Fruit fly (Drosophila melanogaster) whole organism, prepupa: ENCODE data around the gene sd.

ENCODE experiments used
- CG10631 ChIP-seq: fragments of 200-800 bp; sonication (Bioruptor generic); optimal IDR thresholded peaks from 2 replicates; lab custom pipeline; 2016; ENCODE audit warnings: missing biosample characterization, missing genetic modification characterization
- CG10669 ChIP-seq: fragments of 200-800 bp; sonication (Bioruptor generic); optimal IDR thresholded peaks from 3 replicates; lab custom pipeline; 2018; ENCODE audit warnings: missing biosample characterization, mild to moderate bottlenecking, missing genetic modification characterization, moderate library complexity
- CG11294 ChIP-seq: fragments of 200-800 bp; sonication (Bioruptor generic); IDR thresholded peaks from 2 replicates; pipeline ENCODE4 v1.3.6; 2022; ENCODE audit warnings: missing biosample characterization, missing genetic modification characterization
- CG11762 ChIP-seq: fragments of 200-800 bp; sonication (Bioruptor generic); optimal IDR thresholded peaks from 3 replicates; lab custom pipeline; 2016; ENCODE audit warnings: missing biosample characterization, missing genetic modification characterization; ENCODE audit not compliant: insufficient read depth
- CG11902 ChIP-seq: fragments of 200-800 bp; sonication (Bioruptor generic); optimal IDR thresholded peaks from 3 replicates; lab custom pipeline; 2016; ENCODE audit warnings: missing biosample characterization, missing genetic modification characterization
- CG15336 ChIP-seq: fragments of 200-800 bp; sonication (Bioruptor generic); IDR thresholded peaks from 2 replicates; pipeline ENCODE4 v1.3.6; 2022; ENCODE audit warnings: missing biosample characterization, missing genetic modification characterization
- CG3032 ChIP-seq: fragments of 200-800 bp; optimal IDR thresholded peaks from 2 replicates; lab custom pipeline; 2019; ENCODE audit warnings: missing biosample characterization, mild to moderate bottlenecking, missing genetic modification characterization, moderate library complexity
- CG34406 ChIP-seq: fragments of 200-800 bp; sonication (Bioruptor generic); optimal IDR thresholded peaks from 3 replicates; lab custom pipeline; 2016; ENCODE audit warnings: missing biosample characterization, missing genetic modification characterization
- CG4318 ChIP-seq: fragments of 200-800 bp; sonication (Bioruptor generic); optimal IDR thresholded peaks from 3 replicates; lab custom pipeline; 2017; ENCODE audit warnings: missing biosample characterization, mild to moderate bottlenecking, missing genetic modification characterization
- CG6276 ChIP-seq: fragments of 200-800 bp; sonication (Bioruptor generic); optimal IDR thresholded peaks from 2 replicates; lab custom pipeline; 2017; ENCODE audit warnings: missing biosample characterization, mild to moderate bottlenecking, missing genetic modification characterization
- CG6792 ChIP-seq: fragments of 200-800 bp; sonication (Bioruptor generic); optimal IDR thresholded peaks from 3 replicates; lab custom pipeline; 2016; ENCODE audit warnings: missing biosample characterization, missing genetic modification characterization
- CG6808 ChIP-seq: fragments of 200-800 bp; sonication (Bioruptor generic); optimal IDR thresholded peaks from 3 replicates; lab custom pipeline; 2017; ENCODE audit warnings: missing biosample characterization, missing genetic modification characterization, mild to moderate bottlenecking, moderate library complexity, missing genetic modification reagents
- CG6854 ChIP-seq: fragments of 200-800 bp; sonication (Bioruptor generic); optimal IDR thresholded peaks from 2 replicates; lab custom pipeline; 2017; ENCODE audit warnings: missing biosample characterization, mild to moderate bottlenecking, missing genetic modification characterization
- CG8319 ChIP-seq: fragments of 200-800 bp; sonication (Bioruptor generic); optimal IDR thresholded peaks from 3 replicates; lab custom pipeline; 2016; ENCODE audit warnings: missing biosample characterization, missing genetic modification characterization
- CG8632 ChIP-seq: fragments of 200-800 bp; sonication (Bioruptor generic); optimal IDR thresholded peaks from 3 replicates; lab custom pipeline; 2016; ENCODE audit warnings: missing biosample characterization, missing genetic modification characterization
- CG9139 ChIP-seq: fragments of 200-800 bp; sonication (Bioruptor generic); optimal IDR thresholded peaks from 3 replicates; lab custom pipeline; 2017; ENCODE audit warnings: missing biosample characterization, mild to moderate bottlenecking, missing genetic modification characterization
- Eip75B ChIP-seq: fragments of 200-800 bp; sonication (Bioruptor generic); optimal IDR thresholded peaks from 3 replicates; lab custom pipeline; 2016; ENCODE audit warnings: missing biosample characterization, missing genetic modification characterization
- Eip78C ChIP-seq: fragments of 200-800 bp; sonication (Bioruptor generic); peaks from one replicate; lab custom pipeline; 2016; ENCODE audit warnings: missing biosample characterization, missing genetic modification characterization
- Eip93F ChIP-seq: fragments of 200-800 bp; sonication (Bioruptor generic); optimal IDR thresholded peaks from 2 replicates; lab custom pipeline; 2016; ENCODE audit warnings: missing biosample characterization, mild to moderate bottlenecking, missing genetic modification characterization
- Ets21C ChIP-seq: fragments of 200-800 bp; sonication (Bioruptor generic); optimal IDR thresholded peaks from 3 replicates; lab custom pipeline; 2016; ENCODE audit warnings: missing biosample characterization, missing genetic modification characterization
- Ets96B ChIP-seq: fragments of 200-800 bp; optimal IDR thresholded peaks from 2 replicates; lab custom pipeline; 2019; ENCODE audit warnings: missing biosample characterization, mild to moderate bottlenecking, missing genetic modification characterization, moderate library complexity
- Hr4 ChIP-seq: fragments of 200-800 bp; sonication (Bioruptor generic); optimal IDR thresholded peaks from 3 replicates; lab custom pipeline; 2016; ENCODE audit warnings: missing biosample characterization, missing genetic modification characterization
- Sox102F ChIP-seq: fragments of 200-800 bp; sonication (Bioruptor generic); optimal IDR thresholded peaks from 2 replicates; lab custom pipeline; 2016; ENCODE audit warnings: missing biosample characterization, mild to moderate bottlenecking, missing genetic modification characterization
- achi ChIP-seq: fragments of 200-800 bp; sonication (Bioruptor generic); optimal IDR thresholded peaks from 3 replicates; lab custom pipeline; 2016; ENCODE audit warnings: missing biosample characterization, missing genetic modification characterization
- acj6 ChIP-seq: fragments of 200-800 bp; sonication (Bioruptor generic); optimal IDR thresholded peaks from 3 replicates; lab custom pipeline; 2016; ENCODE audit warnings: missing biosample characterization, missing genetic modification characterization
- dac ChIP-seq: fragments of 200-800 bp; sonication (Bioruptor generic); optimal IDR thresholded peaks from 2 replicates; lab custom pipeline; 2017; ENCODE audit warnings: missing biosample characterization, mild to moderate bottlenecking, missing genetic modification characterization
- esn ChIP-seq: fragments of 200-800 bp; sonication (Bioruptor generic); optimal IDR thresholded peaks from 2 replicates; lab custom pipeline; 2016; ENCODE audit warnings: missing biosample characterization, mild to moderate bottlenecking, missing genetic modification characterization, moderate library complexity
- fd59A ChIP-seq: fragments of 200-800 bp; sonication (Bioruptor generic); optimal IDR thresholded peaks from 2 replicates; lab custom pipeline; 2017; ENCODE audit warnings: missing biosample characterization, mild to moderate bottlenecking, missing genetic modification characterization, missing genetic modification reagents
- lz ChIP-seq: fragments of 200-800 bp; sonication (Bioruptor generic); optimal IDR thresholded peaks from 3 replicates; lab custom pipeline; 2016; ENCODE audit warnings: missing biosample characterization, missing genetic modification characterization
- net ChIP-seq: fragments of 200-800 bp; sonication (Bioruptor generic); optimal IDR thresholded peaks from 3 replicates; lab custom pipeline; 2016; ENCODE audit warnings: missing biosample characterization, missing genetic modification characterization
- pdm3 ChIP-seq: fragments of 200-800 bp; sonication (Bioruptor generic); optimal IDR thresholded peaks from 3 replicates; lab custom pipeline; 2016; ENCODE audit warnings: missing biosample characterization, missing genetic modification characterization
- salr ChIP-seq, 2 experiments: fragments of 200-800 bp; sonication (Bioruptor generic); optimal IDR thresholded peaks; 3 replicates each; lab custom pipeline; 2016 to 2018; ENCODE audit warnings: missing biosample characterization in 2 of 2, missing genetic modification characterization in 2 of 2, mild to moderate bottlenecking in 1 of 2
- spab ChIP-seq: fragments of 200-800 bp; sonication (Bioruptor generic); optimal IDR thresholded peaks from 2 replicates; lab custom pipeline; 2017; ENCODE audit warnings: missing biosample characterization, mild to moderate bottlenecking, missing genetic modification characterization, missing genetic modification reagents
- topi ChIP-seq: fragments of 200-800 bp; sonication (Bioruptor generic); optimal IDR thresholded peaks from 3 replicates; lab custom pipeline; 2016; ENCODE audit warnings: missing biosample characterization, missing genetic modification characterization

The sd gene

dm6 chrX:15814485-15814884 lies 10.3 kb downstream of the sd start:
- TF ChIP-seq topi (GFP tag; lab: Kevin White, UChicago): no peak
- TF ChIP-seq lz (GFP tag; lab: Kevin White, UChicago): no peak
- no peak for TF ChIP-seq Eip93F (GFP tag; lab: Kevin White, UChicago)
- no peak for TF ChIP-seq CG15336
- no peak for TF ChIP-seq CG4318 (GFP tag; lab: Kevin White, UChicago)
- no peak for TF ChIP-seq CG8319
- no peak for TF ChIP-seq Ets96B (tag; lab: Kevin White, UChicago)
- TF ChIP-seq CG34406 (GFP tag; lab: Kevin White, UChicago): no peak
- TF ChIP-seq salr (GFP tag; optimal IDR thresholded peaks at IDR 0.05; lab: Kevin White, UChicago): no peak
- no peak for TF ChIP-seq esn (GFP tag; lab: Kevin White, UChicago)
- TF ChIP-seq achi (GFP tag; lab: Kevin White, UChicago): no peak
- TF ChIP-seq Sox102F: no peak
- no peak for TF ChIP-seq Eip75B

- TF ChIP-seq Eip78C (GFP tag; lab: Kevin White, UChicago): peak; percentile 19
- no peak for TF ChIP-seq fd59A (GFP tag; lab: Kevin White, UChicago)
Measured at dm6 chrX:15816127-15816526, 12.0 kb downstream of the sd start.

DNA sequence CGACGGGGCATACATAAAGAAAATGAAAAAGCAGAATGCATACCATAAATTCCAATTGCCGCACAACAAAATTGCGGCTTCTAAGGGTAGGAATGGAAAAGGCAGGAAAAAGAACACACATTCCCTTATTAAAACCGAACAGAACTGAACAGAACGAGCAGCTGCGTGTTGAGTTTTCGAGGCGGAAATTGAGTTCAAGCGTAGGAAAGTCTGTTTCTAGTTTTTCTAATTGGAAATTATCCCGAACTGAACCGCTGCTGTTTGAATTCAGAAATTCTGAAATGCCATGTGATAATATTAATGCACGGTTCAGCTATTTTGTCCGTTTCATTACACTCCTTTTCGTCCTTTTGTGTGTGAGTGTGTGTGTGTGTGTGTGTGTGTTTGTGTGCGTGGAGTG lies 12.7 kb downstream of the sd start:
- TF ChIP-seq spab (GFP tag; lab: Kevin White, UChicago) (no peak), fd59A (GFP tag; lab: Kevin White, UChicago) (no peak), CG8632 (GFP tag; lab: Kevin White, UChicago) (no peak), Eip93F (GFP tag; lab: Kevin White, UChicago) (no peak)

dm6 chrX:15817823-15818222 lies 13.7 kb downstream of the sd start:
- no peak for TF ChIP-seq acj6 (GFP tag; lab: Kevin White, UChicago)
- TF ChIP-seq CG6792 (GFP tag; lab: Kevin White, UChicago): no peak
- no peak for TF ChIP-seq CG34406 (GFP tag; lab: Kevin White, UChicago)
- TF ChIP-seq net (GFP tag; lab: Kevin White, UChicago): no peak
- no peak for TF ChIP-seq Ets21C (GFP tag; lab: Kevin White, UChicago)
- no peak for TF ChIP-seq achi (GFP tag; lab: Kevin White, UChicago)
- no peak for TF ChIP-seq Eip75B
- no peak for TF ChIP-seq CG3032 (tag; lab: Kevin White, UChicago)
- TF ChIP-seq Sox102F: no peak
- TF ChIP-seq CG6854 (GFP tag; lab: Kevin White, UChicago): no peak
- TF ChIP-seq, all 60 proteins: peak for 0

dm6 chrX:15818608-15819184 lies 14.5 kb downstream of the sd start:
- TF ChIP-seq esn (GFP tag; lab: Kevin White, UChicago) (peak; percentile 25), Eip78C (GFP tag; lab: Kevin White, UChicago) (peak; percentile 74), CG34406 (GFP tag; lab: Kevin White, UChicago) (no peak)

DNA sequence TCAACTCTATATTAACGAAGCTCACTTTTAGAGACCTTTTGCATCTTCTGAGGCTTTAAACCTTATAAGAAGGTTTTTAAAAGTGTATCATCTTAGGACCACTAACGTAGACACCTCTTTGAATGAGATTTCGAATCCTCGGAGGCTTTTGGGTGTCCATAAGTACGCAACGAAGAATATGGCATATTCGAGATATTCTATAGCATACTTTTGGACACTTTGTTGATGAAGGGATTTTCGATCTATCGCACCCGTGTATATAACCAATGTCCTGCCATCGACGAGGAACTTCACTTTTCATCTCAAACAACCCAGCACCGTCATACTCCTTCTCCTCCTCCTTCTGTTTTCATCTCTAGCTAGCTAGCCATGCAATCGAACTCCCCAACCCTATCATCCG lies 18.2 kb downstream of the sd start:
- TF ChIP-seq dac (GFP tag; lab: Kevin White, UChicago) (no peak), CG9139 (GFP tag; lab: Kevin White, UChicago) (no peak), net (GFP tag; lab: Kevin White, UChicago) (no peak), CG6808 (GFP tag; lab: Kevin White, UChicago) (no peak), CG10669 (GFP tag; lab: Kevin White, UChicago) (no peak), CG11294 (GFP tag; lab: Robert Waterston, UW) (no peak), CG10631 (GFP tag; lab: Kevin White, UChicago) (no peak), Sox102F (no peak), CG8319 (no peak), CG11902 (no peak), Ets21C (GFP tag; lab: Kevin White, UChicago) (no peak), CG15336 (no peak), CG6854 (GFP tag; lab: Kevin White, UChicago) (no peak), spab (GFP tag; lab: Kevin White, UChicago) (no peak), CG11762 (no peak), pdm3 (GFP tag; lab: Kevin White, UChicago) (no peak), Hr4 (GFP tag; lab: Kevin White, UChicago) (no peak), CG6792 (GFP tag; lab: Kevin White, UChicago) (no peak), CG6276 (GFP tag; lab: Kevin White, UChicago) (no peak)
